Fruit fly (Drosophila melanogaster) whole organism, embryonic: ENCODE data around the gene CG1622.
A peak's percentile ranks its signal among the peaks of the same experiment; 100 is the strongest.

ENCODE experiments used
- Antp ChIP-seq: fragments of 200-800 bp; sonication (Bioruptor generic); optimal IDR thresholded peaks from 3 replicates; lab custom pipeline; 2016; ENCODE audit warnings: missing biosample characterization, missing genetic modification characterization
- Bdp1 ChIP-seq: fragments of 200-800 bp; sonication (Bioruptor generic); optimal IDR thresholded peaks from 3 replicates; lab custom pipeline; 2016; ENCODE audit warnings: missing biosample characterization, missing genetic modification characterization
- CG11456 ChIP-seq: fragments of 200-800 bp; sonication (Bioruptor generic); IDR thresholded peaks from 3 replicates; pipeline ENCODE4 v1.3.6; 2022; ENCODE audit warnings: missing biosample characterization, missing genetic modification characterization
- CG11695 ChIP-seq: fragments of 200-800 bp; sonication (Bioruptor generic); IDR thresholded peaks from 3 replicates; pipeline ENCODE4 v1.3.6; 2022; ENCODE audit warnings: missing biosample characterization, missing genetic modification characterization
- CG11696 ChIP-seq: fragments of 200-800 bp; sonication (Bioruptor generic); IDR thresholded peaks from 2 replicates; pipeline ENCODE4 v1.3.6; 2022; ENCODE audit warnings: missing biosample characterization, missing genetic modification characterization
- CG12104 ChIP-seq: fragments of 200-800 bp; sonication (Bioruptor generic); optimal IDR thresholded peaks from 3 replicates; lab custom pipeline; 2016; ENCODE audit warnings: missing biosample characterization, missing genetic modification characterization
- CG12155 ChIP-seq: fragments of 200-800 bp; sonication (Bioruptor generic); optimal IDR thresholded peaks from 3 replicates; lab custom pipeline; 2016; ENCODE audit warnings: missing biosample characterization, missing genetic modification characterization
- CG12236 ChIP-seq: fragments of 200-800 bp; sonication (Bioruptor generic); optimal IDR thresholded peaks from 2 replicates; lab custom pipeline; 2016; ENCODE audit warnings: missing biosample characterization, missing genetic modification characterization
- CG12744 ChIP-seq: fragments of 200-800 bp; sonication (Bioruptor generic); optimal IDR thresholded peaks from 2 replicates; lab custom pipeline; 2016; ENCODE audit warnings: missing biosample characterization, missing genetic modification characterization
- CG12942 ChIP-seq: fragments of 200-800 bp; sonication (Bioruptor generic); optimal IDR thresholded peaks from 3 replicates; lab custom pipeline; 2016; ENCODE audit warnings: missing biosample characterization, missing genetic modification characterization
- CG1647 ChIP-seq: fragments of 200-800 bp; sonication (Bioruptor generic); optimal IDR thresholded peaks from 3 replicates; lab custom pipeline; 2016; ENCODE audit warnings: missing biosample characterization, missing genetic modification characterization
- CG17612 ChIP-seq: fragments of 200-800 bp; sonication (Bioruptor generic); IDR thresholded peaks from 2 replicates; pipeline ENCODE4 v1.3.6; 2022; ENCODE audit warnings: missing biosample characterization, missing genetic modification characterization
- CG32532 ChIP-seq: fragments of 200-800 bp; sonication (Bioruptor generic); IDR thresholded peaks from 2 replicates; pipeline ENCODE4 v1.3.6; 2022; ENCODE audit warnings: missing biosample characterization, missing genetic modification characterization
- CG34224 ChIP-seq: fragments of 200-800 bp; sonication (Bioruptor generic); IDR thresholded peaks from 3 replicates; pipeline ENCODE4 v1.3.6; 2022; ENCODE audit warnings: missing biosample characterization, missing genetic modification characterization; ENCODE audit not compliant: partially characterized antibody
- CG6683 ChIP-seq: fragments of 200-800 bp; sonication (Bioruptor generic); optimal IDR thresholded peaks from 2 replicates; lab custom pipeline; 2017; ENCODE audit warnings: missing biosample characterization, mild to moderate bottlenecking, missing genetic modification characterization, missing genetic modification reagents
- CG9932 ChIP-seq: fragments of 200-800 bp; sonication (Bioruptor generic); IDR thresholded peaks from 2 replicates; pipeline ENCODE4 v1.3.6; 2022; ENCODE audit warnings: missing biosample characterization, missing genetic modification characterization
- D ChIP-seq, 2 experiments: fragments of 200-800 bp in 1 of 2; fragments of >200 bp in 1 of 2; sonication (Bioruptor generic) in 1 of 2; optimal IDR thresholded peaks; 2 replicates in 1 of 2; 3 replicates in 1 of 2; lab custom pipeline; 2017; ENCODE audit warnings: mild to moderate bottlenecking in 1 of 2, missing biosample characterization in 1 of 2, missing genetic modification characterization in 1 of 2, missing genetic modification reagents in 1 of 2
- Dad ChIP-seq: fragments of 200-800 bp; sonication (Bioruptor generic); optimal IDR thresholded peaks from 3 replicates; lab custom pipeline; 2016; ENCODE audit warnings: missing biosample characterization, missing genetic modification characterization
- HLH4C ChIP-seq: fragments of 200-800 bp; sonication (Bioruptor generic); IDR thresholded peaks from 3 replicates; pipeline ENCODE4 v1.3.6; 2022; ENCODE audit warnings: missing biosample characterization, missing genetic modification characterization; ENCODE audit not compliant: partially characterized antibody
- Lpt ChIP-seq: fragments of >200 bp; optimal IDR thresholded peaks from 2 replicates; lab custom pipeline; 2018; ENCODE audit warnings: missing biosample characterization, missing genetic modification characterization
- Med ChIP-seq: fragments of 200-800 bp; sonication (Bioruptor generic); peaks from one replicate; lab custom pipeline; 2016; ENCODE audit warnings: missing biosample characterization, missing genetic modification characterization, mild to moderate bottlenecking, inconsistent platforms, moderate library complexity
- NfI ChIP-seq: fragments of 200-800 bp; sonication (Bioruptor generic); optimal IDR thresholded peaks from 3 replicates; lab custom pipeline; 2018; ENCODE audit warnings: missing biosample characterization, mild to moderate bottlenecking, missing genetic modification characterization, moderate library complexity
- Ptx1 ChIP-seq: fragments of 200-800 bp; sonication (Bioruptor generic); IDR thresholded peaks from 2 replicates; pipeline ENCODE4 v1.3.6; 2022; ENCODE audit warnings: missing biosample characterization, missing genetic modification characterization
- Sox102F ChIP-seq: fragments of 200-800 bp; sonication (Bioruptor generic); optimal IDR thresholded peaks from 2 replicates; lab custom pipeline; 2018; ENCODE audit warnings: missing biosample characterization, mild to moderate bottlenecking, missing genetic modification characterization, moderate library complexity
- TFAM ChIP-seq: fragments of 200-800 bp; sonication (Bioruptor generic); optimal IDR thresholded peaks from 2 replicates; lab custom pipeline; 2017; ENCODE audit warnings: missing biosample characterization, missing genetic modification characterization, inconsistent platforms
- Xbp1 ChIP-seq: fragments of 200-800 bp; sonication (Bioruptor generic); optimal IDR thresholded peaks from 3 replicates; lab custom pipeline; 2016; ENCODE audit warnings: missing biosample characterization, mild to moderate bottlenecking, missing genetic modification characterization
- bcd ChIP-seq: fragments of 200-800 bp; sonication (Bioruptor generic); optimal IDR thresholded peaks from 2 replicates; lab custom pipeline; 2017; ENCODE audit warnings: missing biosample characterization, mild to moderate bottlenecking, missing genetic modification characterization
- bsh ChIP-seq, 2 experiments: fragments of 200-800 bp; sonication (Bioruptor generic); optimal IDR thresholded peaks; 2 replicates each; lab custom pipeline; 2017 to 2018; ENCODE audit warnings: mild to moderate bottlenecking in 2 of 2, missing biosample characterization in 2 of 2, missing genetic modification characterization in 2 of 2, moderate library complexity in 1 of 2
- ci ChIP-seq: fragments of 200-800 bp; sonication (Bioruptor generic); IDR thresholded peaks from 3 replicates; pipeline ENCODE4 v1.3.6; 2022; ENCODE audit warnings: missing biosample characterization, missing genetic modification characterization
- crol ChIP-seq: fragments of 200-800 bp; sonication (Bioruptor generic); IDR thresholded peaks from 2 replicates; pipeline ENCODE4 v1.3.6; 2022; ENCODE audit warnings: missing biosample characterization, missing genetic modification characterization
- gce ChIP-seq: fragments of 200-800 bp; sonication (Bioruptor generic); IDR thresholded peaks from 3 replicates; pipeline ENCODE4 v1.3.6; 2022; ENCODE audit warnings: missing biosample characterization, missing genetic modification characterization
- gem ChIP-seq: fragments of 200-800 bp; sonication (Bioruptor generic); optimal IDR thresholded peaks from 2 replicates; lab custom pipeline; 2019; ENCODE audit warnings: missing biosample characterization, mild to moderate bottlenecking, missing genetic modification characterization, moderate library complexity
- gsb ChIP-seq: fragments of 200-800 bp; sonication (Bioruptor generic); IDR thresholded peaks from 2 replicates; pipeline ENCODE4 v1.3.6; 2022; ENCODE audit warnings: missing biosample characterization, missing genetic modification characterization
- hkb ChIP-seq, 2 experiments: fragments of 200-800 bp in 1 of 2; fragments of >200 bp in 1 of 2; sonication (Bioruptor generic) in 1 of 2; IDR thresholded peaks in 1 of 2; optimal IDR thresholded peaks in 1 of 2; 2 replicates each; pipeline versions ENCODE4 v1.3.6 to Lab custom; 2017 to 2022; ENCODE audit warnings: missing biosample characterization in 1 of 2, missing genetic modification characterization in 1 of 2
- lilli ChIP-seq: fragments of 200-800 bp; sonication (Bioruptor generic); optimal IDR thresholded peaks from 3 replicates; lab custom pipeline; 2016; ENCODE audit warnings: missing biosample characterization, missing genetic modification characterization
- mam ChIP-seq: fragments of 200-800 bp; sonication (Bioruptor generic); optimal IDR thresholded peaks from 3 replicates; lab custom pipeline; 2016; ENCODE audit warnings: missing biosample characterization, missing genetic modification characterization
- nmo ChIP-seq: fragments of 200-800 bp; sonication (Bioruptor generic); optimal IDR thresholded peaks from 2 replicates; lab custom pipeline; 2018; ENCODE audit warnings: missing biosample characterization, mild to moderate bottlenecking, missing genetic modification characterization, moderate library complexity
- nom ChIP-seq: fragments of 200-800 bp; sonication (Bioruptor generic); optimal IDR thresholded peaks from 2 replicates; lab custom pipeline; 2017; ENCODE audit warnings: missing biosample characterization, missing genetic modification characterization, mild to moderate bottlenecking, moderate library complexity, missing genetic modification reagents
- prd ChIP-seq, 3 experiments: fragments of >200 bp in 2 of 3; fragments of 200-800 bp in 1 of 3; sonication (Bioruptor generic) in 1 of 3; optimal IDR thresholded peaks in 2 of 3; IDR thresholded peaks in 1 of 3; 2 replicates in 2 of 3; 3 replicates in 1 of 3; pipeline versions ENCODE4 v1.3.6 to Lab custom; 2017 to 2022; ENCODE audit warnings: missing biosample characterization in 1 of 3, missing genetic modification characterization in 1 of 3
- row ChIP-seq: fragments of 200-800 bp; sonication (Bioruptor generic); IDR thresholded peaks from 3 replicates; pipeline ENCODE4 v1.3.6; 2022; ENCODE audit warnings: missing biosample characterization, missing genetic modification characterization
- sc ChIP-seq, 3 experiments: fragments of >200 bp in 2 of 3; fragments of 200-800 bp in 1 of 3; sonication (Bioruptor generic) in 1 of 3; optimal IDR thresholded peaks; 2 replicates in 2 of 3; 3 replicates in 1 of 3; lab custom pipeline; 2017; ENCODE audit warnings: mild to moderate bottlenecking in 1 of 3, missing biosample characterization in 1 of 3, missing genetic modification characterization in 1 of 3, missing genetic modification reagents in 1 of 3
- sens ChIP-seq: fragments of 200-800 bp; sonication (Bioruptor generic); peaks from one replicate; lab custom pipeline; 2016; ENCODE audit warnings: missing biosample characterization, missing genetic modification characterization
- slbo ChIP-seq: fragments of 200-800 bp; sonication (Bioruptor generic); IDR thresholded peaks from 2 replicates; pipeline ENCODE4 v1.3.6; 2022; ENCODE audit warnings: missing biosample characterization, missing genetic modification characterization
- ttk ChIP-seq: fragments of 200-800 bp; sonication (Bioruptor generic); IDR thresholded peaks from 2 replicates; pipeline ENCODE4 v2.1.2; 2022; ENCODE audit warnings: missing biosample characterization, missing genetic modification characterization
- vvl ChIP-seq: fragments of 200-800 bp; sonication (Bioruptor generic); IDR thresholded peaks from 2 replicates; pipeline ENCODE4 v1.3.6; 2022; ENCODE audit warnings: missing biosample characterization, missing genetic modification characterization
- zfh1 ChIP-seq: fragments of 200-800 bp; sonication (Bioruptor generic); IDR thresholded peaks from 3 replicates; pipeline ENCODE4 v1.3.6; 2022; ENCODE audit warnings: missing biosample characterization, missing genetic modification characterization

CG1622 gene

dm6 chrX:13272676-13273233 is 24.1 kb upstream of the CG1622 start (continued):
- TF ChIP-seq CG34224 = no peak
- no peak for TF ChIP-seq bcd (GFP tag; lab: Kevin White, UChicago)
- TF ChIP-seq, all 482 proteins: peak for 33

- TF ChIP-seq CG11695 (GFP tag; lab: Robert Waterston, UW) (0 out of 3 replicates have a peak, but pooled peaks have one; percentile 37), TFAM (GFP tag; lab: Kevin White, UChicago) (no peak), HLH4C (no peak), slbo (GFP tag; lab: Robert Waterston, UW) (peak; percentile 42; the same call in 1 of the 2 replicates), CG32532 (GFP tag; lab: Robert Waterston, UW) (peak; percentile 58), Xbp1 (GFP tag; lab: Kevin White, UChicago) (peak; percentile 13), Ptx1 (GFP tag; lab: Robert Waterston, UW) (peak; percentile 22; the same call in 1 of the 2 replicates), Dad (GFP tag; lab: Kevin White, UChicago) (no peak), NfI (GFP tag; lab: Kevin White, UChicago) (peak; percentile 15), lilli (GFP tag; lab: Kevin White, UChicago) (peak; percentile 5), ci (GFP tag; lab: Robert Waterston, UW) (peak; percentile 54; the same call in 2 of the 3 replicates), CG17612 (GFP tag; lab: Robert Waterston, UW) (0 out of 2 replicates have a peak, but pooled peaks have one; percentile 12), CG12104 (GFP tag; lab: Kevin White, UChicago) (no peak), gce (GFP tag; lab: Robert Waterston, UW) (0 out of 3 replicates have a peak, but pooled peaks have one; percentile 38), CG1647 (GFP tag; lab: Kevin White, UChicago) (no peak), Antp (GFP tag; lab: Kevin White, UChicago) (peak; percentile 3), nmo (GFP tag; lab: Kevin White, UChicago) (no peak), D (optimal IDR thresholded peaks at IDR 0.05; lab: Kevin White, UChicago) (no peak), D (GFP tag; optimal IDR thresholded peaks at IDR 0.05; lab: Kevin White, UChicago) (no peak), Sox102F (GFP tag; lab: Kevin White, UChicago) (peak; percentile 26), hkb (optimal IDR thresholded peaks at IDR 0.05; lab: Kevin White, UChicago) (no peak), hkb (GFP tag; IDR thresholded peaks at IDR 0.05; lab: Robert Waterston, UW) (0 out of 2 replicates have a peak, but pooled peaks have one; percentile 28), CG9932 (GFP tag; lab: Robert Waterston, UW) (peak; percentile 44), CG12942 (GFP tag; lab: Kevin White, UChicago) (no peak), gem (peak; percentile 9), nom (peak; percentile 8), Med (GFP tag; lab: Kevin White, UChicago) (peak; percentile 74), sens (GFP tag; lab: Kevin White, UChicago) (peak; percentile 80), row (GFP tag; lab: Robert Waterston, UW) (peak; percentile 27; the same call in 1 of the 3 replicates), mam (GFP tag; lab: Kevin White, UChicago) (peak; percentile 1), CG11456 (no peak), CG12744 (no peak), ttk (peak; percentile 36; the same call in 1 of the 2 replicates), Bdp1 (GFP tag; lab: Kevin White, UChicago) (no peak), sc (optimal IDR thresholded peaks at IDR 0.05; lab: Kevin White, UChicago) (no peak), sc (GFP tag; optimal IDR thresholded peaks at IDR 0.05; lab: Kevin White, UChicago) (no peak), CG12236 (no peak), bsh (GFP tag; optimal IDR thresholded peaks at IDR 0.05; lab: Kevin White, UChicago) (peak in 1 of 2 experiments; percentile 19), Lpt (GFP tag; lab: Kevin White, UChicago) (no peak), crol (GFP tag; lab: Robert Waterston, UW) (peak; percentile 55), prd (optimal IDR thresholded peaks at IDR 0.05; lab: Kevin White, UChicago) (no peak), prd (GFP tag; IDR thresholded peaks at IDR 0.05; lab: Robert Waterston, UW) (0 out of 3 replicates have a peak, but pooled peaks have one; percentile 36), CG11696 (peak; percentile 80), CG6683 (GFP tag; lab: Kevin White, UChicago) (no peak), CG12155 (no peak), zfh1 (no peak), vvl (0 out of 2 replicates have a peak, but pooled peaks have one; percentile 36), gsb (GFP tag; lab: Robert Waterston, UW) (no peak)
These were observed 23.5 kb upstream of the CG1622 start for dm6 chrX:13273417-13273816.
